Fruit fly (Drosophila melanogaster) Kc167 (cell line): ENCODE measurements around the gene CG12725.

Experiments
- insv ChIP-seq: fragments of >200 bp; optimal IDR thresholded peaks from 3 replicates; lab custom pipeline; 2018; ENCODE audit warnings: missing external identifiers
- psq ChIP-seq: fragments of >200 bp; optimal IDR thresholded peaks from 2 replicates; lab custom pipeline; 2017; ENCODE audit warnings: missing external identifiers
- ttk ChIP-seq: sonication (Bioruptor generic); optimal IDR thresholded peaks from 2 replicates; lab custom pipeline; 2017; ENCODE audit warnings: missing external identifiers

DNA sequence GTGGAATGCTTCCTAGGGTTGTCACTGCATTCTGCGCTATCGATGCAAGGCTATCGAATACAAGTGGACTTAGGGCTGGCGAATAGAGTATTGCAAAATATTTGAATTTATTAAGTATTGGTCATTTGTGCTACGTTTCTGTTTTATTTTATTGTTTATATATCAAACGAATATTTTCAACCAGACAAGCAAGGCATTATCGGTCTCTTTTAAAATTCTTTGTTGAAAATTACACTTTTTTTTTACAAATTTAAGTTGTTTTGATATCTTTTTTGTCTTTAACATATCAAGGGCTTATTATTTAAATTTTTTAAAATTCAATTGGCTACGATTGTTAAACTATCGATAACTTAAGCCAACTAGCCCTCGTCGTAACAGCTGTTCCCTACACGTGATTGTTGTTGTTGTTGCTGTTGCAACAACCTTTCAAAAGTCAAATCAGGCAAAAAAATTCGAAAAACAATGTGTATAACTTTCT is 15.3 kb downstream of the CG12725 start, which contains the start of the genes Ype and CG1662:
- TF ChIP-seq psq (lab: Kevin White, UChicago): no peak
- TF ChIP-seq insv (lab: Kevin White, UChicago): no peak
- no peak for TF ChIP-seq ttk (lab: Kevin White, UChicago)
